Worm (Caenorhabditis elegans): Measurements from ENCODE around the gene T22B2.1.

T22B2.1 gene

ce11 chrX:3925776-3926175 lies at the start of gene T22B2.1:
Gene T22B2.1 (plus strand): TSS chrX:3926076.
- TF ChIP-seq egl-27 (tag; optimal IDR thresholded peaks at IDR 0.05) (no peak), ceh-28 (tag; optimal IDR thresholded peaks at IDR 0.05) (no peak), jun-1 (tag; optimal IDR thresholded peaks at IDR 0.05) (no peak), mml-1 (tag; optimal IDR thresholded peaks at IDR 0.05) (no peak), unc-39 (tag; optimal IDR thresholded peaks at IDR 0.05) (no peak), nhr-77 (tag; optimal IDR thresholded peaks at IDR 0.05) (no peak), tbx-2 (tag; optimal IDR thresholded peaks at IDR 0.05) (no peak), R02D3.7 (tag; optimal IDR thresholded peaks at IDR 0.05) (no peak), nfya-1 (tag; optimal IDR thresholded peaks at IDR 0.05; ENCODE audit: insufficient read depth) (no peak), nhr-28 (tag; optimal IDR thresholded peaks at IDR 0.05) (no peak), eor-1 (tag; optimal IDR thresholded peaks at IDR 0.05) (no peak), skn-1 (tag; optimal IDR thresholded peaks at IDR 0.05) (no peak), pha-4 (tag; optimal IDR thresholded peaks at IDR 0.05) (no peak), nhr-76 (tag; optimal IDR thresholded peaks at IDR 0.05) (no peak), fkh-2 (tag; optimal IDR thresholded peaks at IDR 0.05) (no peak), lin-15B (tag; optimal IDR thresholded peaks at IDR 0.05) (no peak), daf-12 (tag; optimal IDR thresholded peaks at IDR 0.05) (no peak), nhr-237 (tag; optimal IDR thresholded peaks at IDR 0.05) (no peak), zag-1 (tag; optimal IDR thresholded peaks at IDR 0.05) (no peak), hmg-11 (tag; optimal IDR thresholded peaks at IDR 0.05) (no peak)

ce11 chrX:3878233-3878632 lies 47.6 kb upstream of the T22B2.1 start, which contains the start of gene F47F2.1:
Gene F47F2.1 (plus strand): TSS chrX:3878533.
- no peak for TF ChIP-seq pqm-1 (tag; optimal IDR thresholded peaks at IDR 0.05)
- TF ChIP-seq unc-39 (tag; optimal IDR thresholded peaks at IDR 0.05): no peak
- TF ChIP-seq nhr-237 (tag; optimal IDR thresholded peaks at IDR 0.05): no peak
- no peak for TF ChIP-seq egl-5 (tag; optimal IDR thresholded peaks at IDR 0.05)
- no peak for TF ChIP-seq tbx-2 (tag; optimal IDR thresholded peaks at IDR 0.05)
- TF ChIP-seq mdl-1 (tag; optimal IDR thresholded peaks at IDR 0.05): no peak
- no peak for TF ChIP-seq elt-3 (tag; optimal IDR thresholded peaks at IDR 0.05)
- TF ChIP-seq nhr-11 (tag; optimal IDR thresholded peaks at IDR 0.05): no peak

- TF ChIP-seq pqm-1 (tag; optimal IDR thresholded peaks at IDR 0.05): no peak
- TF ChIP-seq nhr-23 (tag; optimal IDR thresholded peaks at IDR 0.05): no peak
- TF ChIP-seq lin-15B (tag; optimal IDR thresholded peaks at IDR 0.05): no peak
- TF ChIP-seq nfya-1 (tag; optimal IDR thresholded peaks at IDR 0.05; ENCODE audit: insufficient read depth): no peak
- TF ChIP-seq elt-3 (tag; optimal IDR thresholded peaks at IDR 0.05): no peak
- TF ChIP-seq nhr-76 (tag; optimal IDR thresholded peaks at IDR 0.05): no peak
- TF ChIP-seq ceh-16 (tag; optimal IDR thresholded peaks at IDR 0.05): no peak
- no peak for TF ChIP-seq unc-39 (tag; optimal IDR thresholded peaks at IDR 0.05)
- TF ChIP-seq ceh-28 (tag; optimal IDR thresholded peaks at IDR 0.05): no peak
- TF ChIP-seq ztf-4 (tag; optimal IDR thresholded peaks at IDR 0.05): no peak
- no peak for TF ChIP-seq hmg-11 (tag; optimal IDR thresholded peaks at IDR 0.05)
- no peak for TF ChIP-seq fos-1 (tag; optimal IDR thresholded peaks at IDR 0.05)
- TF ChIP-seq nhr-28 (tag; optimal IDR thresholded peaks at IDR 0.05): no peak
- no peak for TF ChIP-seq pha-4 (tag; optimal IDR thresholded peaks at IDR 0.05)
- TF ChIP-seq elt-1 (tag; optimal IDR thresholded peaks at IDR 0.05): no peak
These were observed 38.3 kb upstream of the T22B2.1 start for ce11 chrX:3887595-3887994.

ce11 chrX:3895577-3895976 lies 30.3 kb upstream of the T22B2.1 start, which contains the start of gene F47F2.3:
Gene F47F2.3 (minus strand): TSS chrX:3895677.
- no peak for TF ChIP-seq snpc-4 (tag; optimal IDR thresholded peaks at IDR 0.05)
- TF ChIP-seq mml-1 (tag; optimal IDR thresholded peaks at IDR 0.05): no peak
- TF ChIP-seq pqm-1 (tag; optimal IDR thresholded peaks at IDR 0.05): no peak
- TF ChIP-seq lsy-12 (tag; optimal IDR thresholded peaks at IDR 0.05): no peak
- no peak for TF ChIP-seq nfya-1 (tag; optimal IDR thresholded peaks at IDR 0.05; ENCODE audit: insufficient read depth)
- TF ChIP-seq ceh-28 (tag; optimal IDR thresholded peaks at IDR 0.05): no peak
- no peak for TF ChIP-seq nhr-28 (tag; optimal IDR thresholded peaks at IDR 0.05)
- TF ChIP-seq lin-15B (tag; optimal IDR thresholded peaks at IDR 0.05): no peak
- TF ChIP-seq pha-4 (tag; optimal IDR thresholded peaks at IDR 0.05): no peak
- TF ChIP-seq sea-2 (GFP tag; optimal IDR thresholded peaks at IDR 0.05): no peak
- TF ChIP-seq jun-1 (tag; optimal IDR thresholded peaks at IDR 0.05): no peak
- TF ChIP-seq lin-39 (tag; optimal IDR thresholded peaks at IDR 0.05): no peak
- no peak for TF ChIP-seq egl-5 (tag; optimal IDR thresholded peaks at IDR 0.05)
- no peak for TF ChIP-seq fkh-10 (GFP tag; optimal IDR thresholded peaks at IDR 0.05)
- no peak for TF ChIP-seq ama-1 (optimal IDR thresholded peaks at IDR 0.05)
- no peak for TF ChIP-seq egl-27 (tag; optimal IDR thresholded peaks at IDR 0.05)
- TF ChIP-seq ztf-11 (tag; optimal IDR thresholded peaks at IDR 0.05): no peak
